2 fruit fly cellular contexts compared by ENCODE assay signal in the genomic region with DNA sequence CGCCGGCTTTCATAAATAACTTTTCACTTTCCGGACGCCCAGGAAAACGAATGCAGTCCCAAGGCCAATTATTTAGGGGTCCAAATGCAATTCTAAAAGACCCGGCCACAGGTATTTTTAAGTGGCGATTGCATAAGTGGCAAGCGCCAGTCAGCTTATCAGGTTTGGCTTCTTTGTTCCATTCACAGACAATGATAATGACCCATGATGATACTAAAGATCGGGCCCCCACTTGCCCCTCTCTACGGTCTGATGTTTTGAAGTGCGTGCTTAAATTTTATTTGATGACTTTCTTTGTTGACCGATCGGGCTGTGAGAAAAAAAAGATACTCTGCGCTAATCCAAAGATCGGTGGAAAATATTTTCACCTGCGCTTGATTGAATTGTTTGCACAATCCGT.
A peak's percentile ranks its signal among the peaks of the same experiment; 100 is the strongest.
TF ChIP-seq lines count a peak whose summit lies in the region.

No protein-coding gene starts in this region.

- no peak for TF ChIP-seq CTCF in whole organism, embryonic (GFP tag; optimal IDR thresholded peaks at IDR 0.05; lab: Kevin White, UChicago)

TF ChIP-seq in whole organism, embryonic, 481 proteins besides CTCF, POLR2A, EP300 and RAD21:
- peak; percentile 35 for TF ChIP-seq Blimp-1 (GFP tag; optimal IDR thresholded peaks at IDR 0.05; lab: Kevin White, UChicago)
- no peak for TF ChIP-seq CG14441 (GFP tag; IDR thresholded peaks at IDR 0.05; lab: Robert Waterston, UW)
- TF ChIP-seq CG6689 (GFP tag; IDR thresholded peaks at IDR 0.05; lab: Robert Waterston, UW), result no peak
- TF ChIP-seq oc (tag; optimal IDR thresholded peaks at IDR 0.05; lab: Kevin White, UChicago), result peak; percentile 71
- no peak for TF ChIP-seq CG18619 (GFP tag; optimal IDR thresholded peaks at IDR 0.05; lab: Kevin White, UChicago)

TF ChIP-seq in whole organism, prepupa, 60 proteins besides CTCF, POLR2A, EP300 and RAD21:
- no peak for TF ChIP-seq CG6854 (GFP tag; optimal IDR thresholded peaks at IDR 0.05; lab: Kevin White, UChicago)
- no peak for TF ChIP-seq CG32006 (GFP tag; optimal IDR thresholded peaks at IDR 0.05; lab: Kevin White, UChicago)
- TF ChIP-seq CG8319 (GFP tag; optimal IDR thresholded peaks at IDR 0.05; lab: Kevin White, UChicago), result no peak
- TF ChIP-seq Sox14 (GFP tag; optimal IDR thresholded peaks at IDR 0.05; lab: Kevin White, UChicago), result peak; percentile 15
- peak; percentile 91 for TF ChIP-seq svp (GFP tag; lab: Kevin White, UChicago)
- TF ChIP-seq Met (GFP tag; optimal IDR thresholded peaks at IDR 0.05; lab: Kevin White, UChicago), result no peak
